Worm (Caenorhabditis elegans): ENCODE results near the gene srv-25.

Gene srv-25

DNA sequence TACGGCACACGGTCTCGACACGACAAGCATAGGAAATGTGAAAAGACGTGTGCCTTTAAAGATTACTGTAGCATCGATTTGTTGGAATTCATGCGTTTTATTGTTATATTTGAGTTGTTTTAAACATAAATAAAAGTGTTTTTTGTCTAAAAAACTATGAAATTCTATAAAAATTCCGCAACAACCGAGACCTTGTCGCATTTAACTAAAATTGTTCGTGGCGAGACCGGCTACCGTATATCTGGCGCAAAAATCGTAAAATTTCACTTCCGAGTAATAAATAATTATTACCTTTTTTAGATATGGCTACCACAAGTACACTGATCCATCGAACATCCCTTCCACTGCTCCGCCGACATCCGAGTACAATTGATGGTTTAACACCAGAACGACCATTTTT lies 33.8 kb upstream of the srv-25 start, which contains the start of gene ipla-6 (continued):
- TF ChIP-seq mel-28 (tag; optimal IDR thresholded peaks at IDR 0.05; ENCODE audit: borderline replicate concordance) = no peak
- no peak for TF ChIP-seq F55B11.4 (tag; optimal IDR thresholded peaks at IDR 0.05; ENCODE audit: borderline replicate concordance, insufficient read depth)

DNA sequence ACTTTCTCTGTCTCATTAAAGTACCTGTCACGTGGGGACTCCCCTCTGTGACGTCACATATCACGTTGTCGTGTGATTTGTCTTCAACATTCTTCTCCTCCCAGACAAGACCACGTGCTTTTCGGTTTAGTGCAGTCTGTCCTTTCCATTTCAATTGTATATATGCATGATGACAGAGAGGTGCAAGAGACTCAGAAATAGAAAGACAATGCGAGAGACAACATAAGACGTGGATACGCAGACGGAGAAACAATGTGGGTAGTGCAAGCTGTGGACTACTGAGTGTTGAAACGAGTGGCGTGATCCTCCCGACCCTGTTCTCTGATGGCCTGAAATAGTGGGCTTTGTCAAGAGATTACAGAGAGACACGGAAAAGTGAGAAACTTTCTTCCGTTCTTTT lies 33.2 kb upstream of the srv-25 start:
- TF ChIP-seq bed-1 (GFP tag; IDR thresholded peaks at IDR 0.05) (no peak), F57A8.1 (GFP tag; optimal IDR thresholded peaks at IDR 0.05) (no peak), mcd-1 (GFP tag; IDR thresholded peaks at IDR 0.05) (peak; percentile 83), efl-1 (GFP tag; optimal IDR thresholded peaks at IDR 0.05) (no peak), somi-1 (GFP tag; optimal IDR thresholded peaks at IDR 0.05) (peak; percentile 99), F57C9.4 (tag; optimal IDR thresholded peaks at IDR 0.05) (no peak), madf-8 (GFP tag; conservative IDR thresholded peaks at IDR 0.05) (no peak), ZK185.1 (tag; optimal IDR thresholded peaks at IDR 0.05; ENCODE audit: poor library complexity, severe bottlenecking) (peak; percentile 72), mes-4 (tag; optimal IDR thresholded peaks at IDR 0.05) (no peak), snpc-4 (GFP tag; optimal IDR thresholded peaks at IDR 0.05) (no peak), snpc-4 (tag; optimal IDR thresholded peaks at IDR 0.05) (peak; percentile 25 to 73 (median 66)), tbx-9 (tag; optimal IDR thresholded peaks at IDR 0.05; ENCODE audit: borderline replicate concordance) (no peak), chd-7 (tag; optimal IDR thresholded peaks at IDR 0.05) (peak; percentile 97), sdz-38 (tag; optimal IDR thresholded peaks at IDR 0.05) (no peak), hlh-12 (tag; optimal IDR thresholded peaks at IDR 0.05) (no peak), F23B12.7 (tag; optimal IDR thresholded peaks at IDR 0.05; ENCODE audit: insufficient read depth) (no peak), sea-2 (GFP tag; IDR thresholded peaks at IDR 0.05) (0 out of 2 replicates have a peak, but pooled peaks have one; percentile 40), lin-40 (tag; optimal IDR thresholded peaks at IDR 0.05) (peak; percentile 96), aptf-2 (GFP tag; conservative IDR thresholded peaks at IDR 0.05) (no peak), hlh-26 (GFP tag; conservative IDR thresholded peaks at IDR 0.05) (no peak), F22D6.2 (tag; optimal IDR thresholded peaks at IDR 0.05) (peak; percentile 87), egl-44 (GFP tag; IDR thresholded peaks at IDR 0.05) (peak; percentile 90), attf-3 (GFP tag; conservative IDR thresholded peaks at IDR 0.05) (no peak), attf-5 (GFP tag; optimal IDR thresholded peaks at IDR 0.05) (peak; percentile 98), rec-8 (tag; optimal IDR thresholded peaks at IDR 0.05) (no peak), ccch-3 (GFP tag; optimal IDR thresholded peaks at IDR 0.05) (no peak), ets-4 (GFP tag; optimal IDR thresholded peaks at IDR 0.05) (peak; percentile 95), Y53F4B.3 (GFP tag; IDR thresholded peaks at IDR 0.05) (no peak), nhr-80 (tag; optimal IDR thresholded peaks at IDR 0.05) (peak; percentile 95), let-607 (tag; optimal IDR thresholded peaks at IDR 0.05) (peak; percentile 73 to 90), hmg-20 (GFP tag; IDR thresholded peaks at IDR 0.05) (peak; percentile 46; the same call in 1 of the 2 replicates), cebp-1 (GFP tag; IDR thresholded peaks at IDR 0.05) (peak; percentile 61; the same call in 1 of the 2 replicates), cebp-1 (tag; optimal IDR thresholded peaks at IDR 0.05) (peak; percentile 96), him-1 (tag; optimal IDR thresholded peaks at IDR 0.05) (no peak), dpl-1 (GFP tag; optimal IDR thresholded peaks at IDR 0.05) (peak; percentile 16), nfya-1 (tag; optimal IDR thresholded peaks at IDR 0.05; ENCODE audit: borderline replicate concordance, insufficient read depth) (no peak), B0336.3 (GFP tag; IDR thresholded peaks at IDR 0.05) (peak; percentile 97), egl-18 (GFP tag; IDR thresholded peaks at IDR 0.05) (no peak), mel-28 (tag; optimal IDR thresholded peaks at IDR 0.05; ENCODE audit: borderline replicate concordance) (peak; percentile 63), ztf-26 (tag; optimal IDR thresholded peaks at IDR 0.05) (peak; percentile 96), lin-35 (GFP tag; optimal IDR thresholded peaks at IDR 0.05) (peak in 1 of 3 experiments; percentile 82), let-526 (GFP tag; IDR thresholded peaks at IDR 0.05) (peak; percentile 83), attf-6 (GFP tag; IDR thresholded peaks at IDR 0.05) (peak; percentile 41; the same call in 1 of the 2 replicates), ceh-79 (tag; optimal IDR thresholded peaks at IDR 0.05) (peak; percentile 17), F33H1.4 (GFP tag; IDR thresholded peaks at IDR 0.05) (peak; percentile 56)

Measured in whole organism, young adult.